Worm (Caenorhabditis elegans) whole organism, L2 larva: ENCODE measurements around the gene T06E6.15.
"Not testable (repeated sequence)": the region's sequence is repeated elsewhere in the genome, so short reads cannot be mapped to it uniquely, and the experiment has no call there.

Experiments used
- R02D3.7 ChIP-seq: fragments of 150-350 bp; optimal IDR thresholded peaks from 2 replicates; lab custom pipeline; 2014; ENCODE audit warnings: missing biosample characterization, missing genetic modification characterization
- ZK546.5 ChIP-seq: sonication (generic microtip); optimal IDR thresholded peaks from 2 replicates; lab custom pipeline; 2017; ENCODE audit warnings: missing biosample characterization, missing genetic modification characterization
- ama-1 ChIP-seq: fragments of 150-350 bp; optimal IDR thresholded peaks from 2 replicates; lab custom pipeline; 2018; ENCODE audit warnings: inconsistent platforms
- blmp-1 ChIP-seq: sonication (generic microtip); optimal IDR thresholded peaks from 2 replicates; lab custom pipeline; 2017; ENCODE audit warnings: missing genetic modification characterization, mild to moderate bottlenecking, missing compliant biosample characterization, antibody characterized with exemption, moderate library complexity; ENCODE audit not compliant: insufficient read depth
- ceh-82 ChIP-seq: fragments of 150-350 bp; optimal IDR thresholded peaks from 2 replicates; lab custom pipeline; 2014; ENCODE audit warnings: missing biosample characterization, missing genetic modification characterization
- elt-1 ChIP-seq: fragments of 150-350 bp; optimal IDR thresholded peaks from 2 replicates; lab custom pipeline; 2014; ENCODE audit warnings: missing biosample characterization, missing genetic modification characterization
- elt-3 ChIP-seq: sonication (generic microtip); optimal IDR thresholded peaks from 2 replicates; lab custom pipeline; 2017; ENCODE audit warnings: missing biosample characterization, missing genetic modification characterization
- lin-39 ChIP-seq: fragments of 150-350 bp; optimal IDR thresholded peaks from 2 replicates; lab custom pipeline; 2014; ENCODE audit warnings: missing biosample characterization, missing genetic modification reagents, missing genetic modification characterization
- lsy-2 ChIP-seq, 2 experiments: fragments of 150-350 bp in 1 of 2; sonication (generic microtip) in 1 of 2; optimal IDR thresholded peaks; 2 replicates each; lab custom pipeline; 2014 to 2017; ENCODE audit warnings: missing biosample characterization in 2 of 2, missing genetic modification characterization in 2 of 2
- skn-1 ChIP-seq: sonication (generic microtip); optimal IDR thresholded peaks from 2 replicates; lab custom pipeline; 2017; ENCODE audit warnings: missing biosample characterization, missing genetic modification characterization
- snpc-4 ChIP-seq: fragments of 150-350 bp; optimal IDR thresholded peaks from 2 replicates; lab custom pipeline; 2014; ENCODE audit warnings: missing biosample characterization, missing genetic modification characterization
- ztf-11 ChIP-seq: sonication (generic microtip); optimal IDR thresholded peaks from 2 replicates; lab custom pipeline; 2017; ENCODE audit warnings: missing biosample characterization, missing genetic modification characterization
- ztf-4 ChIP-seq: fragments of 150-350 bp; optimal IDR thresholded peaks from 2 replicates; lab custom pipeline; 2014; ENCODE audit warnings: missing biosample characterization, missing genetic modification characterization

- TF ChIP-seq ceh-82 (tag; lab: Kevin White, UChicago); blmp-1; ztf-4 (tag; lab: Kevin White, UChicago); R02D3.7 (tag; lab: Kevin White, UChicago); ama-1 (lab: Kevin White, UChicago); elt-3 (tag; lab: Kevin White, UChicago); ZK546.5 (tag; lab: Kevin White, UChicago); lsy-2 (tag; optimal IDR thresholded peaks at IDR 0.05; lab: Kevin White, UChicago); snpc-4 (tag; lab: Kevin White, UChicago); elt-1; ztf-11 (tag; lab: Kevin White, UChicago); skn-1 (tag; lab: Kevin White, UChicago); lin-39 (tag; lab: Kevin White, UChicago): not testable (repeated sequence)
These were observed 38.2 kb downstream of the T06E6.15 start, which contains the start of gene ech-1.1 for ce11 chrV:15361412-15361811.
